Worm (Caenorhabditis elegans) whole organism, L4 larva: Measurements from ENCODE around the gene R13H4.7.

Experiments
- D1046.2 ChIP-seq: fragments of 200-800 bp; sonication (Bioruptor generic); IDR thresholded peaks from 2 replicates; pipeline ENCODE4 v1.3.6; 2022; ENCODE audit warnings: missing genetic modification characterization, missing compliant biosample characterization
- R02D3.7 ChIP-seq: fragments of 150-350 bp; sonication (generic microtip); optimal IDR thresholded peaks from 3 replicates; lab custom pipeline; 2014; ENCODE audit warnings: missing biosample characterization, missing genetic modification characterization
- Y105C5A.15 ChIP-seq: fragments of 200-800 bp; sonication (Bioruptor generic); IDR thresholded peaks from 2 replicates; pipeline ENCODE4 v1.3.6; 2022; ENCODE audit warnings: missing genetic modification characterization, missing compliant biosample characterization
- Y48G9A.11 ChIP-seq: fragments of 200-800 bp; sonication (Bioruptor generic); IDR thresholded peaks from 2 replicates; pipeline ENCODE4 v1.3.6; 2022; ENCODE audit warnings: missing genetic modification reagents, missing genetic modification characterization, missing compliant biosample characterization
- Y5F2A.4 ChIP-seq: fragments of 200-800 bp; sonication (Bioruptor generic); optimal IDR thresholded peaks from 2 replicates; lab custom pipeline; 2018; ENCODE audit warnings: mild to moderate bottlenecking, missing genetic modification characterization, missing compliant biosample characterization
- aha-1 ChIP-seq: fragments of 150-350 bp; peaks from one replicate; lab custom pipeline; 2014; ENCODE audit warnings: missing biosample characterization, missing genetic modification characterization
- ama-1 ChIP-seq: fragments of 150-350 bp; optimal IDR thresholded peaks from 2 replicates; lab custom pipeline; 2014; ENCODE audit warnings: inconsistent platforms, mixed read lengths
- ceh-20 ChIP-seq: fragments of 200-800 bp; sonication (Bioruptor generic); IDR thresholded peaks from 2 replicates; pipeline ENCODE4 v1.3.6; 2022; ENCODE audit warnings: missing genetic modification reagents, missing genetic modification characterization, missing compliant biosample characterization
- ceh-28 ChIP-seq: fragments of 150-350 bp; optimal IDR thresholded peaks from 2 replicates; lab custom pipeline; 2014; ENCODE audit warnings: missing biosample characterization, missing genetic modification reagents, missing genetic modification characterization
- ceh-62 ChIP-seq: sonication (generic microtip); optimal IDR thresholded peaks from 2 replicates; lab custom pipeline; 2017; ENCODE audit warnings: missing biosample characterization, missing genetic modification characterization
- daf-16 ChIP-seq, 3 experiments: sonication (generic microtip); optimal IDR thresholded peaks; 2 replicates each; lab custom pipeline; 2016 to 2017; ENCODE audit warnings: missing genetic modification characterization in 3 of 3, missing genetic modification reagents in 3 of 3, mild to moderate bottlenecking in 2 of 3, missing compliant biosample characterization in 2 of 3, missing biosample characterization in 1 of 3, moderate library complexity in 1 of 3
- daf-8 ChIP-seq: fragments of 200-800 bp; sonication (Bioruptor generic); IDR thresholded peaks from 2 replicates; pipeline ENCODE4 v1.3.6; 2022; ENCODE audit warnings: missing genetic modification characterization, missing compliant biosample characterization
- dmd-6 ChIP-seq: fragments of 200-800 bp; sonication (Bioruptor generic); IDR thresholded peaks from 2 replicates; pipeline ENCODE4 v1.3.6; 2022; ENCODE audit warnings: missing genetic modification reagents, missing genetic modification characterization, missing compliant biosample characterization
- dmd-8 ChIP-seq: fragments of 200-800 bp; sonication (Bioruptor generic); IDR thresholded peaks from 2 replicates; pipeline ENCODE4 v1.3.6; 2022; ENCODE audit warnings: missing genetic modification characterization, missing compliant biosample characterization
- dmd-9 ChIP-seq: fragments of 200-800 bp; sonication (Bioruptor generic); IDR thresholded peaks from 2 replicates; pipeline ENCODE4 v1.3.6; 2022; ENCODE audit warnings: missing genetic modification reagents, missing genetic modification characterization, missing compliant biosample characterization
- egl-27 ChIP-seq: sonication (generic microtip); optimal IDR thresholded peaks from 3 replicates; lab custom pipeline; 2017; ENCODE audit warnings: missing biosample characterization, missing genetic modification reagents, missing genetic modification characterization
- egl-43 ChIP-seq: fragments of 200-800 bp; sonication (Bioruptor generic); IDR thresholded peaks from 2 replicates; pipeline ENCODE4 v1.3.6; 2022; ENCODE audit warnings: missing genetic modification reagents, missing genetic modification characterization, missing compliant biosample characterization
- fkh-10 ChIP-seq: fragments of 150-350 bp; optimal IDR thresholded peaks from 2 replicates; lab custom pipeline; 2014; ENCODE audit warnings: missing biosample characterization, missing genetic modification reagents, missing genetic modification characterization
- fos-1 ChIP-seq: fragments of 150-350 bp; optimal IDR thresholded peaks from 2 replicates; lab custom pipeline; 2014; ENCODE audit warnings: missing biosample characterization, missing genetic modification characterization
- gei-8 ChIP-seq: fragments of 200-800 bp; sonication (Bioruptor generic); optimal IDR thresholded peaks from 2 replicates; lab custom pipeline; 2018; ENCODE audit warnings: mild to moderate bottlenecking, missing genetic modification characterization, missing compliant biosample characterization
- hlh-11 ChIP-seq: fragments of 200-800 bp; sonication (Bioruptor generic); optimal IDR thresholded peaks from 2 replicates; lab custom pipeline; 2018; ENCODE audit warnings: mild to moderate bottlenecking, missing genetic modification characterization, missing compliant biosample characterization
- hlh-30 ChIP-seq: sonication (generic microtip); optimal IDR thresholded peaks from 2 replicates; lab custom pipeline; 2017; ENCODE audit warnings: antibody characterized with exemption, mild to moderate bottlenecking, missing genetic modification characterization, missing compliant biosample characterization; ENCODE audit not compliant: insufficient read depth
- hmg-1.1 ChIP-seq: fragments of 200-800 bp; sonication (Bioruptor generic); IDR thresholded peaks from 2 replicates; pipeline ENCODE4 v1.3.6; 2022; ENCODE audit warnings: missing genetic modification reagents, missing genetic modification characterization, missing compliant biosample characterization
- lim-7 ChIP-seq: fragments of 200-800 bp; sonication (Bioruptor generic); IDR thresholded peaks from 2 replicates; pipeline ENCODE4 v1.3.6; 2022; ENCODE audit warnings: missing genetic modification characterization, missing compliant biosample characterization
- lin-13 ChIP-seq: fragments of 150-350 bp; optimal IDR thresholded peaks from 2 replicates; lab custom pipeline; 2014; ENCODE audit warnings: missing biosample characterization, missing genetic modification reagents, missing genetic modification characterization
- lin-15B ChIP-seq: fragments of 150-350 bp; sonication (generic microtip); optimal IDR thresholded peaks from 3 replicates; lab custom pipeline; 2014; ENCODE audit warnings: missing biosample characterization, missing genetic modification characterization
- lin-29 ChIP-seq: fragments of 200-800 bp; sonication (Bioruptor generic); IDR thresholded peaks from 2 replicates; pipeline ENCODE4 v1.3.6; 2022; ENCODE audit warnings: missing genetic modification reagents, missing genetic modification characterization, missing compliant biosample characterization
- lin-38 ChIP-seq: fragments of 200-800 bp; sonication (Bioruptor generic); IDR thresholded peaks from 2 replicates; pipeline ENCODE4 v1.3.6; 2022; ENCODE audit warnings: missing genetic modification reagents, missing genetic modification characterization, missing compliant biosample characterization
- lir-3 ChIP-seq: sonication (generic microtip); optimal IDR thresholded peaks from 2 replicates; lab custom pipeline; 2016; ENCODE audit warnings: mild to moderate bottlenecking, missing genetic modification characterization, missing compliant biosample characterization
- lsy-2 ChIP-seq, 2 experiments: fragments of 150-350 bp in 1 of 2; sonication (generic microtip) in 1 of 2; optimal IDR thresholded peaks; 2 replicates each; lab custom pipeline; 2014 to 2017; ENCODE audit warnings: missing biosample characterization in 2 of 2, missing genetic modification characterization in 2 of 2
- mdl-1 ChIP-seq, 2 experiments: fragments of 150-350 bp in 1 of 2; sonication (generic microtip) in 1 of 2; optimal IDR thresholded peaks; 2 replicates each; lab custom pipeline; 2014 to 2017; ENCODE audit warnings: missing biosample characterization in 2 of 2, missing genetic modification characterization in 2 of 2
- mdt-29 ChIP-seq: fragments of 200-800 bp; sonication (Bioruptor generic); IDR thresholded peaks from 2 replicates; pipeline ENCODE4 v1.3.6; 2022; ENCODE audit warnings: missing genetic modification reagents, missing genetic modification characterization, missing compliant biosample characterization
- mep-1 ChIP-seq: fragments of 150-350 bp; sonication (generic microtip); optimal IDR thresholded peaks from 3 replicates; lab custom pipeline; 2014; ENCODE audit warnings: missing biosample characterization, missing genetic modification characterization
- mes-2 ChIP-seq: sonication (generic microtip); optimal IDR thresholded peaks from 2 replicates; lab custom pipeline; 2016; ENCODE audit warnings: missing genotype, mild to moderate bottlenecking, missing genetic modification characterization, missing compliant biosample characterization; ENCODE audit not compliant: poor library complexity, severe bottlenecking
- nhr-10 ChIP-seq: fragments of 150-350 bp; optimal IDR thresholded peaks from 2 replicates; lab custom pipeline; 2014; ENCODE audit warnings: missing biosample characterization, missing genetic modification characterization
- nhr-102 ChIP-seq: sonication (generic microtip); optimal IDR thresholded peaks from 2 replicates; lab custom pipeline; 2016; ENCODE audit warnings: mild to moderate bottlenecking, missing genetic modification characterization, moderate library complexity, missing compliant biosample characterization
- nhr-111 ChIP-seq: fragments of 200-800 bp; sonication (Bioruptor generic); optimal IDR thresholded peaks from 2 replicates; lab custom pipeline; 2018; ENCODE audit warnings: mild to moderate bottlenecking, missing genetic modification characterization, missing compliant biosample characterization
- nhr-76 ChIP-seq: fragments of 150-350 bp; optimal IDR thresholded peaks from 2 replicates; lab custom pipeline; 2014; ENCODE audit warnings: missing biosample characterization, missing genetic modification characterization
- nhr-77 ChIP-seq: fragments of 150-350 bp; optimal IDR thresholded peaks from 2 replicates; lab custom pipeline; 2014; ENCODE audit warnings: missing biosample characterization, missing genetic modification characterization
- pqm-1 ChIP-seq: sonication (generic microtip); optimal IDR thresholded peaks from 2 replicates; lab custom pipeline; 2017; ENCODE audit warnings: missing biosample characterization, missing genetic modification characterization
- sdz-12 ChIP-seq: fragments of 200-800 bp; sonication (Bioruptor generic); optimal IDR thresholded peaks from 2 replicates; lab custom pipeline; 2018; ENCODE audit warnings: mild to moderate bottlenecking, missing genetic modification characterization, missing compliant biosample characterization
- snpc-1.2 ChIP-seq: fragments of 200-800 bp; sonication (Bioruptor generic); IDR thresholded peaks from 2 replicates; pipeline ENCODE4 v1.3.6; 2022; ENCODE audit warnings: missing genetic modification reagents, missing genetic modification characterization, missing compliant biosample characterization
- snpc-4 ChIP-seq: fragments of 150-350 bp; optimal IDR thresholded peaks from 2 replicates; lab custom pipeline; 2014; ENCODE audit warnings: missing biosample characterization, missing genetic modification characterization
- spr-3 ChIP-seq: fragments of 200-800 bp; sonication (Bioruptor generic); optimal IDR thresholded peaks from 2 replicates; lab custom pipeline; 2018; ENCODE audit warnings: mild to moderate bottlenecking, missing genetic modification characterization, missing compliant biosample characterization
- tra-1 ChIP-seq: fragments of 200-800 bp; sonication (Bioruptor generic); IDR thresholded peaks from 2 replicates; pipeline ENCODE4 v1.3.6; 2022; ENCODE audit warnings: missing genetic modification reagents, missing genetic modification characterization, missing compliant biosample characterization
- unc-39 ChIP-seq: sonication (generic microtip); optimal IDR thresholded peaks from 2 replicates; lab custom pipeline; 2017; ENCODE audit warnings: missing biosample characterization, missing genetic modification characterization
- unc-62 ChIP-seq, 3 experiments: fragments of 150-350 bp in 1 of 3; sonication (generic microtip); optimal IDR thresholded peaks in 2 of 3; peaks in 1 of 3; 1 replicate in 1 of 3; 2 replicates in 2 of 3; lab custom pipeline; 2014 to 2017; ENCODE audit warnings: missing biosample characterization in 3 of 3, missing genetic modification characterization in 3 of 3, missing genetic modification reagents in 3 of 3, missing genotype in 1 of 3
- zfp-3 ChIP-seq: fragments of 200-800 bp; sonication (Bioruptor generic); conservative IDR thresholded peaks from 2 replicates; pipeline ENCODE4 v1.3.6; 2022; ENCODE audit warnings: missing genetic modification reagents, missing genetic modification characterization, missing compliant biosample characterization
- zip-11 ChIP-seq: fragments of 200-800 bp; sonication (Bioruptor generic); IDR thresholded peaks from 2 replicates; pipeline ENCODE4 v1.3.6; 2022; ENCODE audit warnings: missing genetic modification characterization, missing compliant biosample characterization
- zip-2 ChIP-seq: fragments of 150-350 bp; optimal IDR thresholded peaks from 2 replicates; lab custom pipeline; 2014; ENCODE audit warnings: missing biosample characterization, missing genetic modification characterization

R13H4.7 gene

DNA sequence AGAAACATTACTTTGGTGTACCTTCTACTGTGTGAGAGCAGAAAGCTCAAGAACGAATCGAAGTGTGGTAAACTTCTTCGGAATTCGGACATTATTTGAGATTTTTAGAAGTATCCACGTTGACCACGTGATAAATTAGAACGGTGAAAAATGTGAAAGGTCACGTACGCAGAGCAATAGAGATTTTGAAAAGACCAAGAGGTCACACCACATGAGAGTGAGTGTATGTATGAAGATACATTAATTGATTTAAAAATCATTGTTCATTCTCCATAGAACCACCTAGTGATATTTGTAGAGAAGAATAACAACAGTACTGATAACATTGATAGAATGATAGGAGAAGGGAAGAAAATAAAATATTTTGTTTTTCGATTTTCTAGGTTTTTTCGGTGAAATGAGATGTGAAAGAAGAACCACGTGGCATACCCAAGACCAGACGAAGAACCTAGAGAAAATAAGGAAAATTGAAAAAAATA, 45.5 kb downstream of the R13H4.7 start, which contains the start of gene pyc-1 (continued):
- TF ChIP-seq Y48G9A.11 (GFP tag; lab: Robert Waterston, UW) (no peak), aha-1 (tag; lab: Kevin White, UChicago) (peak; percentile 92), nhr-111 (GFP tag; lab: Kevin White, UChicago) (no peak), hmg-1.1 (no peak), unc-62 (GFP tag; optimal IDR thresholded peaks at IDR 0.05 in 1 of 2; lab: Kevin White, UChicago) (peak in 1 of 2 experiments; percentile 49), unc-62 (tag; optimal IDR thresholded peaks at IDR 0.05; lab: Kevin White, UChicago) (no peak), zip-2 (tag; lab: Kevin White, UChicago) (peak; percentile 21), pqm-1 (tag; lab: Kevin White, UChicago) (peak; percentile 10), Y5F2A.4 (GFP tag; lab: Kevin White, UChicago) (no peak), D1046.2 (GFP tag; lab: Robert Waterston, UW) (no peak), lin-38 (GFP tag; lab: Robert Waterston, UW) (peak; percentile 28), fkh-10 (GFP tag; lab: Kevin White, UChicago) (no peak), gei-8 (GFP tag; lab: Kevin White, UChicago) (no peak), ceh-62 (no peak), hlh-30 (tag; lab: Kevin White, UChicago) (peak; percentile 71), unc-39 (tag; lab: Kevin White, UChicago) (no peak), mes-2 (no peak), fos-1 (tag; lab: Kevin White, UChicago) (no peak), lim-7 (GFP tag; lab: Robert Waterston, UW) (no peak), mdl-1 (tag; optimal IDR thresholded peaks at IDR 0.05; lab: Kevin White, UChicago) (peak in 1 of 2 experiments; percentile 47), daf-8 (no peak), lir-3 (no peak), ceh-28 (tag; lab: Kevin White, UChicago) (no peak), snpc-4 (no peak), Y105C5A.15 (no peak), egl-27 (no peak), zip-11 (GFP tag; lab: Robert Waterston, UW) (no peak), daf-16 (GFP tag; optimal IDR thresholded peaks at IDR 0.05; lab: Kevin White, UChicago) (no peak), daf-16 (tag; optimal IDR thresholded peaks at IDR 0.05; lab: Kevin White, UChicago) (peak; percentile 91)
- TF ChIP-seq, all 104 proteins: peak for 25

DNA sequence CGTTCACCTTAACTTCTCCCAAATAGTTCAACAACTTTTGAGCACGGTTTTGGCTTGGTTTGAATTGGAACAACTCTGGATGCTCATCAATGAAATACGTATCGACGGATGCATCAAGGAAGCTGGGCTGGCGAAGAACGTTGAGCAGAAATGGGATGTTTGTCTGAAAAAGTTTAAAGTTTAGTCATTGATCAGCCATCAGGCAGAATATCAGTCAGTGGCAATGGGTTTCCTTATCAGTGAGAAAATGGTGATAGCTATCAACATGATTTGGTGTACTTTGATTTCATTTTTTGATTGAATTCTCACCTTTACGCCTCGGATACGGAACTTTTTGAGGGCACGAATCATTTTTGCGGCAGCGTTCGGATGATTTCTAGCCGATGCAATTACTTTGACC, 47.5 kb downstream of the R13H4.7 start:
- TF ChIP-seq ama-1 (lab: Kevin White, UChicago) (no peak), nhr-10 (tag; lab: Kevin White, UChicago) (no peak), gei-8 (GFP tag; lab: Kevin White, UChicago) (no peak), sdz-12 (GFP tag; lab: Kevin White, UChicago) (no peak), zfp-3 (GFP tag; lab: Robert Waterston, UW) (0 out of 2 replicates have a peak, but pooled peaks have one; percentile 31), lsy-2 (tag; optimal IDR thresholded peaks at IDR 0.05; lab: Kevin White, UChicago) (no peak), egl-43 (no peak), ceh-20 (no peak), nhr-77 (tag; lab: Kevin White, UChicago) (peak; percentile 28), lin-13 (GFP tag; lab: Kevin White, UChicago) (no peak), dmd-9 (GFP tag; lab: Robert Waterston, UW) (no peak), ceh-62 (no peak), lin-15B (tag; lab: Kevin White, UChicago) (no peak), pqm-1 (tag; lab: Kevin White, UChicago) (peak; percentile 54), daf-8 (no peak), mes-2 (no peak), lin-29 (no peak), tra-1 (no peak), nhr-102 (tag; lab: Kevin White, UChicago) (no peak), mep-1 (tag; lab: Kevin White, UChicago) (no peak), snpc-1.2 (GFP tag; lab: Robert Waterston, UW) (no peak), dmd-8 (GFP tag; lab: Robert Waterston, UW) (no peak), hlh-11 (tag; lab: Kevin White, UChicago) (peak; percentile 35), nhr-76 (tag; lab: Kevin White, UChicago) (no peak), Y5F2A.4 (GFP tag; lab: Kevin White, UChicago) (no peak), mdt-29 (GFP tag; lab: Robert Waterston, UW) (peak; percentile 43; the same call in 1 of the 2 replicates), spr-3 (GFP tag; lab: Kevin White, UChicago) (no peak), R02D3.7 (tag; lab: Kevin White, UChicago) (no peak), dmd-6 (GFP tag; lab: Robert Waterston, UW) (peak; percentile 57)
